Fruit fly (Drosophila melanogaster) whole organism, embryonic: ENCODE results near the gene CG14715.

Experiments used
- Atf-2 ChIP-seq: fragments of 200-800 bp; sonication (Bioruptor generic); optimal IDR thresholded peaks from 2 replicates; lab custom pipeline; 2016; ENCODE audit warnings: missing biosample characterization, missing genetic modification characterization
- C15 ChIP-seq: fragments of 200-800 bp; sonication (Bioruptor generic); IDR thresholded peaks from 3 replicates; pipeline ENCODE4 v1.3.6; 2022; ENCODE audit warnings: missing biosample characterization, missing genetic modification characterization
- CG10209 ChIP-seq: fragments of 200-800 bp; sonication (Bioruptor generic); optimal IDR thresholded peaks from 3 replicates; lab custom pipeline; 2017; ENCODE audit warnings: missing biosample characterization, mild to moderate bottlenecking, missing genetic modification characterization, missing genetic modification reagents
- CG10431 ChIP-seq: fragments of 200-800 bp; sonication (Bioruptor generic); optimal IDR thresholded peaks from 3 replicates; lab custom pipeline; 2018; ENCODE audit warnings: missing biosample characterization, mild to moderate bottlenecking, missing genetic modification characterization
- CG14014 ChIP-seq: fragments of 200-800 bp; sonication (Bioruptor generic); IDR thresholded peaks from 2 replicates; pipeline ENCODE4 v1.3.6; 2022; ENCODE audit warnings: missing biosample characterization, missing genetic modification characterization
- CG14667 ChIP-seq: fragments of 200-800 bp; sonication (Bioruptor generic); IDR thresholded peaks from 2 replicates; pipeline ENCODE4 v1.3.6; 2022; ENCODE audit warnings: missing biosample characterization, missing genetic modification characterization
- CG15479 ChIP-seq: fragments of 200-800 bp; sonication (Bioruptor generic); optimal IDR thresholded peaks from 3 replicates; lab custom pipeline; 2019; ENCODE audit warnings: missing biosample characterization, mild to moderate bottlenecking, missing genetic modification characterization, moderate library complexity
- CG16863 ChIP-seq: fragments of 200-800 bp; sonication (Bioruptor generic); optimal IDR thresholded peaks from 3 replicates; lab custom pipeline; 2016; ENCODE audit warnings: missing biosample characterization, missing genetic modification characterization
- CG17612 ChIP-seq: fragments of 200-800 bp; sonication (Bioruptor generic); IDR thresholded peaks from 2 replicates; pipeline ENCODE4 v1.3.6; 2022; ENCODE audit warnings: missing biosample characterization, missing genetic modification characterization
- CG18011 ChIP-seq: fragments of 200-800 bp; sonication (Bioruptor generic); optimal IDR thresholded peaks from 2 replicates; lab custom pipeline; 2017; ENCODE audit warnings: missing biosample characterization, missing genetic modification characterization, mild to moderate bottlenecking, moderate library complexity, missing genotype
- CG31441 ChIP-seq: fragments of 200-800 bp; sonication (Bioruptor generic); IDR thresholded peaks from 2 replicates; pipeline ENCODE4 v1.3.6; 2022; ENCODE audit warnings: missing biosample characterization, missing genetic modification characterization
- CG32767 ChIP-seq: fragments of 200-800 bp; sonication (Bioruptor generic); IDR thresholded peaks from 2 replicates; pipeline ENCODE4 v1.3.6; 2022; ENCODE audit warnings: missing biosample characterization, missing genetic modification characterization
- CG3407 ChIP-seq: fragments of 200-800 bp; sonication (Bioruptor generic); optimal IDR thresholded peaks from 2 replicates; lab custom pipeline; 2018; ENCODE audit warnings: missing biosample characterization, mild to moderate bottlenecking, missing genetic modification characterization
- CG34224 ChIP-seq: fragments of 200-800 bp; sonication (Bioruptor generic); IDR thresholded peaks from 3 replicates; pipeline ENCODE4 v1.3.6; 2022; ENCODE audit warnings: missing biosample characterization, missing genetic modification characterization; ENCODE audit not compliant: partially characterized antibody
- CG34422 ChIP-seq: fragments of 200-800 bp; sonication (Bioruptor generic); IDR thresholded peaks from 3 replicates; pipeline ENCODE4 v1.3.6; 2022; ENCODE audit warnings: missing biosample characterization, missing genetic modification characterization
- CG4360 ChIP-seq: fragments of 200-800 bp; sonication (Bioruptor generic); IDR thresholded peaks from 2 replicates; pipeline ENCODE4 v1.3.6; 2022; ENCODE audit warnings: missing biosample characterization, missing genetic modification characterization
- CG6175 ChIP-seq: fragments of 200-800 bp; sonication (Bioruptor generic); IDR thresholded peaks from 3 replicates; pipeline ENCODE4 v1.3.6; 2022; ENCODE audit warnings: missing biosample characterization, missing genetic modification characterization
- CG7357 ChIP-seq: fragments of 200-800 bp; sonication (Bioruptor generic); IDR thresholded peaks from 3 replicates; pipeline ENCODE4 v1.3.6; 2022; ENCODE audit warnings: missing biosample characterization, missing genetic modification characterization
- CG7786 ChIP-seq: fragments of 200-800 bp; sonication (Bioruptor generic); optimal IDR thresholded peaks from 2 replicates; lab custom pipeline; 2016; ENCODE audit warnings: missing biosample characterization, missing genetic modification characterization
- CG7839 ChIP-seq: fragments of 200-800 bp; sonication (Bioruptor generic); optimal IDR thresholded peaks from 3 replicates; lab custom pipeline; 2018; ENCODE audit warnings: missing biosample characterization, mild to moderate bottlenecking, missing genetic modification characterization, moderate library complexity
- CG7963 ChIP-seq: fragments of 200-800 bp; sonication (Bioruptor generic); IDR thresholded peaks from 3 replicates; pipeline ENCODE4 v1.3.6; 2022; ENCODE audit warnings: missing biosample characterization, missing genetic modification characterization; ENCODE audit not compliant: partially characterized antibody
- CG8388 ChIP-seq: fragments of 200-800 bp; sonication (Bioruptor generic); optimal IDR thresholded peaks from 2 replicates; lab custom pipeline; 2019; ENCODE audit warnings: missing biosample characterization, mild to moderate bottlenecking, missing genetic modification characterization, moderate library complexity
- CG9797 ChIP-seq: fragments of 200-800 bp; sonication (Bioruptor generic); optimal IDR thresholded peaks from 3 replicates; lab custom pipeline; 2018; ENCODE audit warnings: missing biosample characterization, mild to moderate bottlenecking, missing genetic modification characterization
- Ets65A ChIP-seq: fragments of 200-800 bp; sonication (Bioruptor generic); peaks from one replicate; lab custom pipeline; 2016; ENCODE audit warnings: missing biosample characterization, missing genetic modification characterization
- Hey ChIP-seq: fragments of 200-800 bp; sonication (Bioruptor generic); optimal IDR thresholded peaks from 3 replicates; lab custom pipeline; 2018; ENCODE audit warnings: missing biosample characterization, mild to moderate bottlenecking, missing genetic modification characterization
- Ptx1 ChIP-seq: fragments of 200-800 bp; sonication (Bioruptor generic); IDR thresholded peaks from 2 replicates; pipeline ENCODE4 v1.3.6; 2022; ENCODE audit warnings: missing biosample characterization, missing genetic modification characterization
- bsh ChIP-seq, 2 experiments: fragments of 200-800 bp; sonication (Bioruptor generic); optimal IDR thresholded peaks; 2 replicates each; lab custom pipeline; 2017 to 2018; ENCODE audit warnings: mild to moderate bottlenecking in 2 of 2, missing biosample characterization in 2 of 2, missing genetic modification characterization in 2 of 2, moderate library complexity in 1 of 2
- cato ChIP-seq: fragments of 200-800 bp; sonication (Bioruptor generic); optimal IDR thresholded peaks from 2 replicates; lab custom pipeline; 2016; ENCODE audit warnings: missing biosample characterization, missing genetic modification characterization, borderline replicate concordance
- cg ChIP-seq: fragments of 200-800 bp; sonication (Bioruptor generic); optimal IDR thresholded peaks from 3 replicates; lab custom pipeline; 2019; ENCODE audit warnings: missing biosample characterization, mild to moderate bottlenecking, missing genetic modification characterization, moderate library complexity
- chinmo ChIP-seq: fragments of 200-800 bp; sonication (Bioruptor generic); IDR thresholded peaks from 4 replicates; pipeline ENCODE4 v1.3.6; 2022; ENCODE audit warnings: missing biosample characterization, missing genetic modification characterization; ENCODE audit not compliant: partially characterized antibody
- crp ChIP-seq, 2 experiments: fragments of 200-800 bp; sonication (Bioruptor generic); optimal IDR thresholded peaks; 2 replicates in 1 of 2; 3 replicates in 1 of 2; lab custom pipeline; 2017; ENCODE audit warnings: missing biosample characterization in 2 of 2, missing genetic modification characterization in 2 of 2, mild to moderate bottlenecking in 1 of 2, moderate library complexity in 1 of 2
- dysf ChIP-seq: fragments of 200-800 bp; sonication (Bioruptor generic); IDR thresholded peaks from 3 replicates; pipeline ENCODE4 v1.3.6; 2022; ENCODE audit warnings: missing biosample characterization, missing genetic modification characterization
- ewg ChIP-seq: fragments of 200-800 bp; sonication (Bioruptor generic); optimal IDR thresholded peaks from 3 replicates; lab custom pipeline; 2017; ENCODE audit warnings: mild to moderate bottlenecking, missing biosample characterization, missing genetic modification reagents, missing genetic modification characterization
- fu2 ChIP-seq: fragments of 200-800 bp; sonication (Bioruptor generic); optimal IDR thresholded peaks from 2 replicates; lab custom pipeline; 2016; ENCODE audit warnings: missing biosample characterization, missing genetic modification characterization
- gcm ChIP-seq: fragments of 200-800 bp; sonication (Bioruptor generic); optimal IDR thresholded peaks from 2 replicates; lab custom pipeline; 2019; ENCODE audit warnings: missing biosample characterization, mild to moderate bottlenecking, missing genetic modification characterization, moderate library complexity
- hth ChIP-seq: fragments of >200 bp; optimal IDR thresholded peaks from 2 replicates; lab custom pipeline; 2017; ENCODE audit warnings: inconsistent platforms
- lbe ChIP-seq: fragments of 200-800 bp; sonication (Bioruptor generic); optimal IDR thresholded peaks from 2 replicates; lab custom pipeline; 2016; ENCODE audit warnings: missing biosample characterization, mild to moderate bottlenecking, missing genetic modification characterization
- nmo ChIP-seq: fragments of 200-800 bp; sonication (Bioruptor generic); optimal IDR thresholded peaks from 2 replicates; lab custom pipeline; 2018; ENCODE audit warnings: missing biosample characterization, mild to moderate bottlenecking, missing genetic modification characterization, moderate library complexity
- otp ChIP-seq: fragments of 200-800 bp; sonication (Bioruptor generic); IDR thresholded peaks from 3 replicates; pipeline ENCODE4, ENCODE4 v1.3.6; 2022; ENCODE audit warnings: missing biosample characterization, missing genetic modification characterization
- pho ChIP-seq: fragments of 200-800 bp; sonication (Bioruptor generic); optimal IDR thresholded peaks from 2 replicates; lab custom pipeline; 2016; ENCODE audit warnings: missing biosample characterization, missing genetic modification characterization
- pros ChIP-seq: fragments of 200-800 bp; sonication (Bioruptor generic); optimal IDR thresholded peaks from 3 replicates; lab custom pipeline; 2019; ENCODE audit warnings: missing biosample characterization, mild to moderate bottlenecking, missing genetic modification characterization, moderate library complexity
- schlank ChIP-seq: fragments of 200-800 bp; sonication (Bioruptor generic); optimal IDR thresholded peaks from 2 replicates; lab custom pipeline; 2018; ENCODE audit warnings: missing biosample characterization, mild to moderate bottlenecking, missing genetic modification characterization
- sqz ChIP-seq: fragments of 200-800 bp; sonication (Bioruptor generic); optimal IDR thresholded peaks from 3 replicates; lab custom pipeline; 2018; ENCODE audit warnings: missing biosample characterization, mild to moderate bottlenecking, missing genetic modification characterization
- stwl ChIP-seq: fragments of 200-800 bp; sonication (Bioruptor generic); optimal IDR thresholded peaks from 3 replicates; lab custom pipeline; 2018; ENCODE audit warnings: missing biosample characterization, mild to moderate bottlenecking, missing genetic modification characterization, moderate library complexity
- tgo ChIP-seq: fragments of 200-800 bp; sonication (Bioruptor generic); IDR thresholded peaks from 3 replicates; pipeline ENCODE4 v1.3.6; 2022; ENCODE audit warnings: missing biosample characterization, missing genetic modification characterization
- toy ChIP-seq: fragments of 200-800 bp; sonication (Bioruptor generic); IDR thresholded peaks from 2 replicates; pipeline ENCODE4 v1.3.6; 2022; ENCODE audit warnings: missing biosample characterization, missing genetic modification characterization
- unc-4 ChIP-seq: fragments of 200-800 bp; sonication (Bioruptor generic); IDR thresholded peaks from 2 replicates; pipeline ENCODE4 v1.3.6; 2022; ENCODE audit warnings: missing biosample characterization, missing genetic modification characterization; ENCODE audit not compliant: partially characterized antibody
- vfl ChIP-seq: fragments of 200-800 bp; sonication (Bioruptor generic); optimal IDR thresholded peaks from 2 replicates; lab custom pipeline; 2016; ENCODE audit warnings: missing biosample characterization, missing genetic modification characterization
- wdn ChIP-seq: fragments of 200-800 bp; sonication (Bioruptor generic); IDR thresholded peaks from 2 replicates; pipeline ENCODE4 v1.3.6; 2022; ENCODE audit warnings: missing biosample characterization, missing genetic modification characterization
- z ChIP-seq: fragments of 200-800 bp; sonication (Bioruptor generic); IDR thresholded peaks from 3 replicates; pipeline ENCODE4 v1.3.6; 2022; ENCODE audit warnings: missing biosample characterization, missing genetic modification characterization

The CG14715 gene

DNA sequence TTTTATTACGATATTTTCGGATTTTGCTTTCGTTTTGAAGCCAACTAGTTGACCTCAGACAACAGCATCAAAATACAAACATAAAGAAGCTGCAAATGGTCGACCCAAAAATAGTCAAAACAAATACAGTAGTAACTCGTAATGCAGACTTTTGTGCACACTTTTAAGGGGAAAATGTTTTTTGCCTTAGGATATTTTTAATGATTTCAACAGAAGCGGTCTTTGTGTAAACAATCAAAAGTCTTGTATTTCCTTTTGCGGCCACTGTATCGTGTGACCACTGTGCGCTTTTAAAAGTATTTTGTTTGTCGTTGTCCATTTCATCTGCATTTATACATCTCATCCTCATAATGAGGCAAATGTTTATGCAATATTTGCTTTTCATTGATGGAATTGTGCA lies 24.6 kb upstream of the CG14715 start (continued):
- TF ChIP-seq stwl (tag; lab: Kevin White, UChicago) (no peak), cg (GFP tag; lab: Kevin White, UChicago) (no peak), Ets65A (GFP tag; lab: Kevin White, UChicago) (peak; percentile 99), lbe (GFP tag; lab: Kevin White, UChicago) (peak; percentile 69), z (GFP tag; lab: Robert Waterston, UW) (peak; percentile 53; the same call in 1 of the 3 replicates), CG34422 (peak; percentile 97), Atf-2 (GFP tag; lab: Kevin White, UChicago) (peak; percentile 96), chinmo (GFP tag; lab: Robert Waterston, UW) (peak; percentile 54; the same call in 1 of the 4 replicates), CG3407 (GFP tag; lab: Kevin White, UChicago) (peak; percentile 66), vfl (GFP tag; lab: Kevin White, UChicago) (peak; percentile 97), ewg (GFP tag; lab: Kevin White, UChicago) (peak; percentile 83), pho (GFP tag; lab: Kevin White, UChicago) (peak; percentile 97), gcm (GFP tag; lab: Kevin White, UChicago) (peak; percentile 83), bsh (GFP tag; optimal IDR thresholded peaks at IDR 0.05; lab: Kevin White, UChicago) (peak in 1 of 2 experiments; percentile 87), CG7839 (tag; lab: Kevin White, UChicago) (peak; percentile 97), hth (lab: Kevin White, UChicago) (no peak), otp (GFP tag; lab: Robert Waterston, UW) (peak; percentile 96), CG16863 (GFP tag; lab: Kevin White, UChicago) (peak; percentile 94), CG9797 (GFP tag; lab: Kevin White, UChicago) (no peak), C15 (GFP tag; lab: Robert Waterston, UW) (peak; percentile 93), dysf (GFP tag; lab: Robert Waterston, UW) (peak; percentile 98), unc-4 (GFP tag; lab: Robert Waterston, UW) (no peak), CG31441 (GFP tag; lab: Robert Waterston, UW) (peak; percentile 88), pros (GFP tag; lab: Kevin White, UChicago) (no peak), nmo (GFP tag; lab: Kevin White, UChicago) (peak; percentile 92), tgo (GFP tag; lab: Robert Waterston, UW) (peak; percentile 97), CG10431 (GFP tag; lab: Kevin White, UChicago) (peak; percentile 60), CG7786 (GFP tag; lab: Kevin White, UChicago) (peak; percentile 97), sqz (GFP tag; lab: Kevin White, UChicago) (peak; percentile 91), toy (GFP tag; lab: Robert Waterston, UW) (peak; percentile 94), CG8388 (GFP tag; lab: Kevin White, UChicago) (peak; percentile 86), crp (GFP tag; optimal IDR thresholded peaks at IDR 0.05; lab: Kevin White, UChicago) (peak in 1 of 2 experiments; percentile 55), wdn (peak; percentile 98), fu2 (GFP tag; lab: Kevin White, UChicago) (peak; percentile 97), CG17612 (peak; percentile 95), CG6175 (GFP tag; lab: Robert Waterston, UW) (peak; percentile 96), CG10209 (GFP tag; lab: Kevin White, UChicago) (peak; percentile 95), CG4360 (GFP tag; lab: Robert Waterston, UW) (peak; percentile 59; the same call in 1 of the 2 replicates), CG7357 (GFP tag; lab: Robert Waterston, UW) (peak; percentile 91), CG18011 (GFP tag; lab: Kevin White, UChicago) (peak; percentile 85), CG34224 (0 out of 3 replicates have a peak, but pooled peaks have one; percentile 16), cato (peak; percentile 85), CG32767 (GFP tag; lab: Robert Waterston, UW) (peak; percentile 96), CG7963 (no peak), CG15479 (no peak), Hey (tag; lab: Kevin White, UChicago) (peak; percentile 89), Ptx1 (GFP tag; lab: Robert Waterston, UW) (peak; percentile 97), schlank (tag; lab: Kevin White, UChicago) (peak; percentile 98), CG14667 (GFP tag; lab: Robert Waterston, UW) (peak; percentile 96), CG14014 (GFP tag; lab: Robert Waterston, UW) (peak; percentile 99)
